Fruit fly (Drosophila melanogaster): Measurements from ENCODE around the gene CG15219.

The CG15219 gene

dm6 chr2L:22129581-22130300 is 24.4 kb upstream of the CG15219 start, which contains the start of gene CycK:
Gene CycK, minus strand, starts transcription at chr2L:22130142.
- TF ChIP-seq CG14710 (tag; optimal IDR thresholded peaks at IDR 0.05) (peak; percentile 46), CG1529 (GFP tag; optimal IDR thresholded peaks at IDR 0.05) (no peak), gfzf (GFP tag; optimal IDR thresholded peaks at IDR 0.05) (peak; percentile 64), CG8089 (GFP tag; optimal IDR thresholded peaks at IDR 0.05) (peak; percentile 3), CG17829 (tag; optimal IDR thresholded peaks at IDR 0.05) (peak; percentile 1), dpn (GFP tag; optimal IDR thresholded peaks at IDR 0.05) (peak in 1 of 2 experiments; percentile 20), Hr3 (GFP tag; optimal IDR thresholded peaks at IDR 0.05) (peak; percentile 24), sens (GFP tag) (peak; percentile 86), Hsf (GFP tag; optimal IDR thresholded peaks at IDR 0.05) (peak; percentile 10), Dip2 (GFP tag; IDR thresholded peaks at IDR 0.05) (no peak), CG7963 (GFP tag; IDR thresholded peaks at IDR 0.05; ENCODE audit: partially characterized antibody) (no peak), CG2120 (GFP tag; optimal IDR thresholded peaks at IDR 0.05) (peak; percentile 39), Eip74EF (GFP tag; optimal IDR thresholded peaks at IDR 0.05) (no peak), CG30020 (tag; optimal IDR thresholded peaks at IDR 0.05) (peak; percentile 98), YL-1 (GFP tag; optimal IDR thresholded peaks at IDR 0.05) (peak; percentile 1), bcd (GFP tag; optimal IDR thresholded peaks at IDR 0.05) (peak; percentile 18), Dip3 (GFP tag; optimal IDR thresholded peaks at IDR 0.05) (peak; percentile 4), CG2199 (GFP tag; IDR thresholded peaks at IDR 0.05) (0 out of 3 replicates have a peak, but pooled peaks have one; percentile 64), ssp (GFP tag; IDR thresholded peaks at IDR 0.05) (peak; percentile 96), CG13424 (tag; optimal IDR thresholded peaks at IDR 0.05) (peak; percentile 9), CG17361 (GFP tag; IDR thresholded peaks at IDR 0.05) (0 out of 3 replicates have a peak, but pooled peaks have one; percentile 38), MESR4 (GFP tag; optimal IDR thresholded peaks at IDR 0.05) (peak; percentile 81), Stat92E (GFP tag; optimal IDR thresholded peaks at IDR 0.05) (no peak), NK7.1 (GFP tag; optimal IDR thresholded peaks at IDR 0.05) (no peak), pzg (GFP tag; optimal IDR thresholded peaks at IDR 0.05) (peak; percentile 34), cato (GFP tag; optimal IDR thresholded peaks at IDR 0.05; ENCODE audit: borderline replicate concordance) (no peak), toy (GFP tag; IDR thresholded peaks at IDR 0.05) (no peak), h (optimal IDR thresholded peaks at IDR 0.05) (no peak), CG3995 (GFP tag; optimal IDR thresholded peaks at IDR 0.05) (peak; percentile 92), CG4617 (GFP tag; optimal IDR thresholded peaks at IDR 0.05; ENCODE audit: borderline replicate concordance) (peak; percentile 66), MBD-R2 (GFP tag; IDR thresholded peaks at IDR 0.05) (peak; percentile 53; the same call in 1 of the 2 replicates), CG8359 (GFP tag; optimal IDR thresholded peaks at IDR 0.05; ENCODE audit: borderline replicate concordance) (no peak), sqz (GFP tag; optimal IDR thresholded peaks at IDR 0.05) (peak; percentile 27), CG11723 (GFP tag; optimal IDR thresholded peaks at IDR 0.05) (peak; percentile 84), CG2678 (tag; optimal IDR thresholded peaks at IDR 0.05) (no peak), HLH4C (GFP tag; IDR thresholded peaks at IDR 0.05; ENCODE audit: partially characterized antibody) (0 out of 3 replicates have a peak, but pooled peaks have one; percentile 14), CG1603 (tag; optimal IDR thresholded peaks at IDR 0.05) (peak; percentile 93), CG31441 (GFP tag; IDR thresholded peaks at IDR 0.05) (no peak), CG10654 (GFP tag; optimal IDR thresholded peaks at IDR 0.05) (no peak), ems (GFP tag; optimal IDR thresholded peaks at IDR 0.05) (no peak), CG10274 (GFP tag; optimal IDR thresholded peaks at IDR 0.05) (no peak), lilli (GFP tag; optimal IDR thresholded peaks at IDR 0.05) (peak; percentile 17), mld (GFP tag; IDR thresholded peaks at IDR 0.05; ENCODE audit: partially characterized antibody) (no peak), Med (GFP tag) (peak; percentile 83), CG6254 (GFP tag; optimal IDR thresholded peaks at IDR 0.05) (no peak), zf30C (GFP tag; optimal IDR thresholded peaks at IDR 0.05) (no peak), stwl (tag; optimal IDR thresholded peaks at IDR 0.05) (peak; percentile 11), eve (GFP tag; optimal IDR thresholded peaks at IDR 0.05) (peak in 1 of 2 experiments; percentile 51), fu2 (GFP tag; optimal IDR thresholded peaks at IDR 0.05) (peak; percentile 23)
